Fruit fly (Drosophila melanogaster): Measurements from ENCODE around the gene Naa30A.
A peak's percentile ranks its signal among the peaks of the same experiment; 100 is the strongest.

Gene Naa30A

DNA sequence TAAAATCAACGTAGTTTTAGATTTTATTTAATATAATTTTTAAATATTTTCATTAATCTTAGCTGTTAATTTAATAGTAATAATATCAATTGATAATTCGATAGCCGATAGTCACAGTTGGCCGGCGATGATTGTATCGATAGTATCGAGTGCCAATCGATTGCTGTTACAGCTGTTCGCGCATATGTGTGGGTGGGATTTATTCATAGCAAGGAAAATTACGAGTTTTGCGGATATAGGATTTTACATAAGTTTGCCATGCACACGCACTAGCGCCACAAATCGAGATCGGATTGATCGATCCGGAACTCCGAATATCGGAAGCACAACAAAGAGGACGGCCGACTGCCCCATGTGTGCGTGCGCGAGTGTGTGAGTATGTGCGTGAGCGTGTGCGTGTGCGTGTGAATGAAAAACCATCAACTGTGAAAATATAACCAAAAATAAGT is at the start of gene Naa30A:
Naa30A (plus strand) TSS at position 163 of the 449 bp plus-strand sequence.
- no peak for TF ChIP-seq CTCF (optimal IDR thresholded peaks at IDR 0.05)
- no peak for TF ChIP-seq CG8478 (optimal IDR thresholded peaks at IDR 0.05)

DNA sequence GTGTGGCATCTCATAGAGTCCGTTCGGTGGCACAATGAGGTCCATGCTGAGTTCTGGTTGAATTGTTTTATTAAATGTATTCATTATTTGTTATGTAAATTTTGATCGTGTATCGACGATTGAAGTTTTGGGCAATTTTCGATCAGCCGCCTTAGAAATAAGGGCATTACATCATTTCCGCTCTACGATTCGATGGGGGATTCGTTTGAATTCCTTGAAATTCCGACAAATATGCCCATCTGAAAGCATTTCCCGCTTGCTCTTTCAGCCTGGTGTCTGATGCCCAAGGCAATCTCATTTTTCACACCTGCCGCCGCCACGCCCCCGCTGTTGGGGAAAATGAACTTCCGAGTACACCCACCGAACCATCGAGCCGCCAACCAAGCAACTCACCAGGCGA is 43.6 kb upstream of the Naa30A start, which contains the start of gene CG32811:
CG32811 (minus strand) TSS at position 101 of the 400 bp plus-strand sequence.
- no peak for TF ChIP-seq CG8478 (optimal IDR thresholded peaks at IDR 0.05)
- TF ChIP-seq CTCF (optimal IDR thresholded peaks at IDR 0.05), result no peak

DNA sequence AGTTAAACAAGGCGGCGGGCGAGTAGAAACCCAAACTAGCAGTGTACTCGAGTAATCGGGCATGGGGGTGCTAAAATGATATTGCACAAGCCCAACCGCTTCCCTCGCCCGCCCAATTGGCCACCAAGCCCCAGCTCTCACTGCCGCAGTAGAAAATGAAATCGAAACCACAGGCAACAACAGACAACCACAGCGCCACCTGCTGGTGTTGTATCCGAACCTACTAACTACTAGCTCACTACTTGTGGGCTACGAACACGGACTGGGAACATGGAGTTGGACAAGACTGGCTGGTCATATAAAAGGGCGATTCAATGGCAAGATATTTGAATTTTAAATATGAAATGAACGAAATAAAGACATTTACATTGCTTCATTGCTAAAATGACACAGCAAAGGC is 42.0 kb upstream of the Naa30A start:
- TF ChIP-seq CG8478 (optimal IDR thresholded peaks at IDR 0.05) (no peak), CTCF (optimal IDR thresholded peaks at IDR 0.05) (peak; percentile 65 to 70)

DNA sequence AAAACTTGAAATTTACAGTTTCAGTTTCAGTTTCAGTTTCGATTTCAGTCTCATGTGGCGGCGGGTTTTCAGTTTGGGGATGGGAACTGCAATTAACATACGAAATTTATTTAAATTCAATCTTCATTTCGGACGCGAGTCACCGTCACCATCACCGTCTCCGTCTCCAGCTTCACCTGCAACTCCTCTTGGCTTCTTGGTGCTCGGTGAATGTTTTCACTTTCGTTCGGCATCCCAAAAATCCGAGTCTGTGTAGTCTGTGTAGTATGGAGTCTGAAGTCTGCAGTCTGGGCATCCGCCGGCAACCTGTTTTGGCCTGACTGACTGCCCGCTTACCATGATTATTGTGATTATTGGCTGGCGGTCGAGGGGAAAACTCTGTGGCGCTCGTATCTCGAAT is 37.9 kb upstream of the Naa30A start:
- TF ChIP-seq CG8478 (optimal IDR thresholded peaks at IDR 0.05) (no peak), CTCF (optimal IDR thresholded peaks at IDR 0.05) (no peak)

DNA sequence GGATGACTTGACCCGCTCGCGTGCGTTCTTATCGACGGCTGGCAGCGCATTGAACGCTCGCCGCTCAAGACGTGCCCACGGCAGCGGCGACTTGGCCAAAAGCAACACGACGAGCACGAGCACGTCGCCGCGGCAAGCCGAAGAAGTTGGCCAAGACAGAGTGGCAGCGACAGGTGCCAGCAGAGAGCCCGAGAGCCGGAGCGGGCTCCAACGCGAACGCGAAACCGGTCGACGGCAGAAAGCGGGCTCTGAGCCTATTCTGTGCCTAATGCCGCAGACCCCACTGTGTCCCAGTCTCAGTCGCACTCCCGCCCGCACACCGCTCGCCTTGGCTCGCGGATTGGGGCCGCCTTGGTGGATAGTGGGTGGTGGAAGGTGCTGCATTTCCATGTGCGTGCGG is 33.5 kb upstream of the Naa30A start:
- TF ChIP-seq CTCF (optimal IDR thresholded peaks at IDR 0.05), result no peak
- no peak for TF ChIP-seq CG8478 (optimal IDR thresholded peaks at IDR 0.05)

DNA sequence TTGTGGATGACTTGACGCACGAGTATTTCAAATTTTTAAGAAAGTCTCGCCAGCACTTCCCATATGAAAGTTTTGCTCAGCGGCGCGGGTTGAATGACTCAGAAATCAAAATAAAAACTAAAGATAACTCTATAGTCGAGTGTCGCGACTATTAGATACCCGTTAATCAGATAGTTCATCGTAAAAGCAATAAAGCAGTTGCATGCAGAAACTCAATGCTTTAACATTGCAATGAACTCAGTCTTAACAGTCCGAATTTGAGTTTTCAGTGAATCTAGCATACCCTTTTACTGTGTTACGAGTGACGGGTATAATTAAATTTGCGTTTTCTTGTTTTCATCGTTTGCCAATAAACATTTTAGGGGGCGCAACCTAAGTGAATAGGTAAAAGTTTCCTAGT is 30.7 kb upstream of the Naa30A start:
- TF ChIP-seq CG8478 (optimal IDR thresholded peaks at IDR 0.05), result no peak
- TF ChIP-seq CTCF (optimal IDR thresholded peaks at IDR 0.05), result no peak

DNA sequence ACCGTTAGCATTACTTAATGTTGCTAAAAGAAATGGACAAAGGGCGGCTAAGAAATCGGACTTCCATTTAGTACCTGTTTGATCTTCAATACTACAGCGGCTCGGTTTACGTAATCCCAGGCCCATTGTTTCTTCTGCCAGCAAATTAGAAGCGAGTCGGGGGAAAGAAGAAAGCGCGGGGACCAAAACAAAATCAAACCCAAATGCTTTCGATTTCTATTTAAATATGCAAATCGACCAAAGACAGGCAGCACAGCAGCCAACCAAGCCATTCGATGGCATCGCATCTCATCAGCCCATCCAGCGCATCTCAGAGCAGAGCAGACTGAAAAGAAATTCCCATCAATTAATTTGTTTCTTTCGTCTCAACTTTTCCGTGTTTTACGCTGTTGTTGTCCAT is 29.4 kb upstream of the Naa30A start:
- no peak for TF ChIP-seq CTCF (optimal IDR thresholded peaks at IDR 0.05)
- no peak for TF ChIP-seq CG8478 (optimal IDR thresholded peaks at IDR 0.05)

DNA sequence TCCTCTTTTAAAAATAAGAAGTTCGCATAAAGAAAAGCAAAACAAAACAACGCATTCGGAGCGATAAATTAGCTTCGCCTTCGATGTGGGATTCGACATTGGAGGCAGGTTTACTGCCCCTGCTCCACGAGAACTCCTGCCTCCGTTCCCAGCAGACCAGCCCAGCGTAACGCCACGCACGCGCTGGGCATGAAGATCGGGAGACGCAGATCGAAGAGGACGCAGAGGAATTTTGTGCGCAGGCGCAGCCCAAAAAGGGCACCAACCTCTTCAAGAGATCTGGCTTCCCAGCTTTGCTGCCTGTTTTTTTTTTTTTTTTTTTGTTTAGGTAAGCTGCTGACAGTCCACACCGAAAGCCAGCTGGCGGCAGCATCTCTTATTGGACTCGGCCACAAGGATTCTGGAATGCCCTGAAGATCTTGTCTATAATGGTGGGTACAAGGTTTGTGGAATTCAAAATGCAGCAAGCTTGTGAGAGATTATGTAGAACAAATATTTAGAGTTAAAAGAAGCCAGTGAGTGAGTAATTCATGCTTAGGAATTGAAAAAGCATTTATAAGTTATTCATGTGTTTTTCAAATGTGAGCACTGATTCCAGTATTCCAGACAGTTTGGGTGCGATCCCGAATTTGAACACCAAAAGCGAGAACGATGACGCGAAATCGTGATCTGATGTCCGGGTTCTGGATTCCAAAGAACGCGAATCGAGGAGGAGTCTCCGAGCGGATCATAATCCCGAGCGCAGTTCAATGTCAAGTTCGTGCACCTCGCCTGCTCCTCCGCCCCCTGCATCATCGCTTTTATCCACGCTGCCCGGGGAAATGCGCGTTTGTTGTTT is 21.5 kb upstream of the Naa30A start:
- TF ChIP-seq CG8478 (optimal IDR thresholded peaks at IDR 0.05), result no peak
- no peak for TF ChIP-seq CTCF (optimal IDR thresholded peaks at IDR 0.05)

DNA sequence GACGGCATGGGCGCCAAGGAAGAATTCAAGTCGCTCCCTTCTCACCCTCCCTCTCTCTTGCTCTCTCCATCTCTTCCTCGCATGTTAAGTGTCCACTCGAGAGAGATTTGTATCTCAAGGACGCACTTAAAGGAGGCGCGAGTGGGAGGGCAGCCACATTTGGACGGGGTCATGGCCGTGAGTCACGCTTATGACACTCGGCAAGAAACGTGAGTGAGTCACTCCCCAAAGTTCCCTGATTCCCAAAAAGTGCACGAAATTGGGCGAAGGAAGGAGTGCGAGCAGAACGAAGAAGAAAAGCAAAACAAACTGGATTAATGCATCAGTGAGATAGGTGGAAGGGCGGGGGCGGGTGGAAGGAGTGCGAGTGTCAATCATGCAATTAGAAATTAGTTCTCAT is 20.9 kb upstream of the Naa30A start:
- TF ChIP-seq CG8478 (optimal IDR thresholded peaks at IDR 0.05), result no peak
- TF ChIP-seq CTCF (optimal IDR thresholded peaks at IDR 0.05), result no peak

DNA sequence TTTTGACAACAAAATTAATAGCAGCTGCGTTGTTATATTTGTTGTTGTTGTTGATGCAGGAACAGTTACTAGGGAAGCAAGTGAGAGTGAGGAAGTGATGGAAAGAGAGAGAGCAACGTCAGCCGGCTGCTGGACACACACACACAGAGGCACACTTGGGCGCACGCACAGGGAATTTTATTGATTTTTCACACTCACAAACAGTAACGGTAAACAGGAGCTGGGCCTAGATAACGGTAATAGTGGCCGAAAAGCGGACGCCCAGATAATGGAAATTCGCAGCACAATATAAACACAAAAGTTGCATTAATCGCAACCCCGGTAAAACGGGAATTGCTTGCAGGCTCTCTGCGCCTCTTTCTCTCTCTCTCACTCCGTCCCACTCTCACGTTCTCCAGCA is 20.2 kb upstream of the Naa30A start:
- no peak for TF ChIP-seq CTCF (optimal IDR thresholded peaks at IDR 0.05)
- TF ChIP-seq CG8478 (optimal IDR thresholded peaks at IDR 0.05), result no peak

DNA sequence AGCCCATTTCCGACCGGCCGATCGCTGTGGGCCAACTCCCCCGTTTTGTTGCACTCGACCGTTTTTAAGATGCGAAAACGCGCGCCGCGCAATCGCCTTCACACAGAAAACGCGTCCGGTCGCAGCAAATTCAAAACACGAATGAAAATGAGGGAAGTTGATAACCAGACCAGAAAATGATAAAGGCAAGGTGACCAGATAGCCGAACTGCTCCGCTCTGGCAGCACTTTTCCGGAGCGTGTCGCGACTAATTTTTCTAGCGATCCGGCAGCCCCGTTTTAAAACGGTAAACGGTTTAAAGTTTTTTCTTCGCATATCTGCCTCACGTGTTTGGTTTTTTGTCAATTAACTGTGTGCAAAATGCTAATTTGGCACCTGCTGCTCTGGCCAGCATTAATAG is 19.7 kb upstream of the Naa30A start, which contains the start of gene DAAM:
DAAM (minus strand) TSS at position 149 of the 400 bp plus-strand sequence.
- TF ChIP-seq CTCF (optimal IDR thresholded peaks at IDR 0.05) (peak; percentile 71 to 73), CG8478 (optimal IDR thresholded peaks at IDR 0.05) (no peak)

DNA sequence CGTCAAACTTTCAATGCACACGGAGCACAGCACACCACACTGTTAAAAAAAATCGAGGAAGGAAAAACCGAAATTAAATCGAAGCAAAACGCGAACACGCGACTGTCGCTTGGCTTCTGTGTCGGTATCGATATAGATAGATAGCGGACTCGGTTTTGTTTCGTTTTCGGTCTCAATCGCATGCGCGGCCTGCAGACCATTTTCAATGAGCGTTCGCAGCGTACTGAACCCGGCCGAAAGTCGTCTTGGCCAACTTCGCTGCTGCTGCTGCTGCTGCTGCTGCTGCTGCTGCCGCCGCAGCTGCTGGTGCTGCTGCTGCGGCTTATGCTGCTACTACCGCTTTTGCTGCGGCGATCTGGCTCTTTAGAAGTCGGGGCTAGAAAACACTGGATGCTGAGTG is 3.9 kb upstream of the Naa30A start:
- TF ChIP-seq CTCF (optimal IDR thresholded peaks at IDR 0.05), result no peak
- no peak for TF ChIP-seq CG8478 (optimal IDR thresholded peaks at IDR 0.05)

DNA sequence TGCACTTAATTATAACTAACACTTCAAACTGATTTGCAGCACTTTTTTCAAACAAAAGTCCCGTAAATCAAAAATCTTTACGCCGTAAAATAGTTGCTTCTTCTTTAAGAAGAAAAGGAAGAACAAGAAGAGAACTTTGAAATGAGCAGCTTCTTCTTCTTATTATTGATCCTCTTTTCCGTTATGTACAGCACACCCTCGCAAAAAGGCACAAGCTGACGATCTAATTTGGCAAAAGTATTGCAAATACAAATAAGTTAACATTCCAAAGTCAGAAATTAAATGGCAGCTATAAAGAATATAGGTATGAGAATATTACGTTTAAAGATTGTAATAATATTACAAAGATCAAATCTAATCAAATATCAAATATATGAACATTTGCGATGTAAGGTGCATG is 378 bp upstream of the Naa30A start, which contains the start of gene CG11409:
CG11409 (minus strand) TSS at position 60 of the 400 bp plus-strand sequence.
- no peak for TF ChIP-seq CTCF (optimal IDR thresholded peaks at IDR 0.05)
- no peak for TF ChIP-seq CG8478 (optimal IDR thresholded peaks at IDR 0.05)

DNA sequence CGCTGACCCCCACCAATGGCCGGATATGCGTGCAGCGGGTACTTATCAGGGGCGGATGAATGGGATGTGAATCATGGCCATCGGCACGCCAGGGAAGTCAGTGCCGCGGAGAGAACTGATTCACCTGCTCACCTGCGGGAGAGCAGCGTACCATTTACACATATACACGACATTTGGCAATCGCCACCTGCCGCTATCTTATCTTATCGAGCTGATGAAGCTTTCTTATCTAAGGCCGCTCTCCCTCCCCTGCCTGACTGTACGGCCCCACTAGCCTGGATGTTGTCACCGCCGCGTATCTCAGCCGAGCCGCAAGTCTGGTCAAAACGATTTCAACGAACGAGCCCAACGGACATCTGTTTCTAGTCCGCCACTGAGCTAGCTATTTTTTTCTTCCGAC is 4.3 kb downstream of the Naa30A start, which contains the start of gene Tsp2A:
Tsp2A (plus strand) TSS at position 298 of the 400 bp plus-strand sequence.
- no peak for TF ChIP-seq CG8478 (optimal IDR thresholded peaks at IDR 0.05)
- no peak for TF ChIP-seq CTCF (optimal IDR thresholded peaks at IDR 0.05)

DNA sequence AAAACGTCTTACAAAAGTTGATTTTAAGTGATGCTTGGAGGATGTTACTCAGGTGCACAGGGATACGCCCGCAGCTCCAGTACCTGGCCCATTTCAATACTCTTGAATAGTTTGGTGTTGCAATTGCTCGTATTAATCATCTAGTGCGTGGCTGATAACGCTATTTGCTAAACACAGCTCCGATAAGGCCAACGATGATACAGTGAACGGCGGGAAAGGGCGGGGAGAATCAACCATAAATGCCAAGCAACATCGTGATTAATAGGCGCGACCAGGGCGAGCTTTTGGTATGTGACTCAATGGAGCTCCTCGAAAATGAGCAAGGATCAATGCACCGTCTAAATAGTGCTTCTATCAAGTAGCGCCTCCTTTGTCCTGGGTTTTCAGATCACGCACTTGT is 4.9 kb downstream of the Naa30A start:
- TF ChIP-seq CG8478 (optimal IDR thresholded peaks at IDR 0.05), result no peak
- no peak for TF ChIP-seq CTCF (optimal IDR thresholded peaks at IDR 0.05)

DNA sequence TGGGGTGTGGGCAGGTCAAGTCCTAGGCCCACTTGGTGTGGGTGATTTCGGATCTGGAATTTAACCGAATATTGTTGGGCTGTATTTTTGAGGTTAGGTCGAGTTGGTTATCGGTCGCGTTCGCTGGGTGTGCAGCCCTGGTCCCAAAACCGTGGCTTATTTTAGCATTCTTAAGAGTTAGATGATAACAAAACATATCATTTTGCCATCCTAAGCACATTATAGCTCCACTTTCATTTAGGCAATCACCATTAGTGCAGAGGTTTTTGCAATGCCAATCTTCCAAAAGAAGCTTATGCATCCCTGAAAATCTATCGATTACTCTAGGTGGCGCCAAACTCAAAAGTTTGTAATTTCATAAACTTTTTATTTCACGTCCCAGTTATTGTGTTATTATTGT is 7.3 kb downstream of the Naa30A start, which contains the start of gene MTPAP:
MTPAP (minus strand) TSS at position 103 of the 400 bp plus-strand sequence.
- TF ChIP-seq CTCF (optimal IDR thresholded peaks at IDR 0.05) (peak; percentile 0 to 20), CG8478 (optimal IDR thresholded peaks at IDR 0.05) (no peak)

Measured in S2 (cell line).